Worm (Caenorhabditis elegans) whole organism, L4/young adult: ENCODE measurements around the gene Y53F4B.12.

ENCODE experiments used
- W03F9.2 ChIP-seq: fragments of 150-350 bp; optimal IDR thresholded peaks from 2 replicates; lab custom pipeline; 2014; ENCODE audit warnings: missing biosample characterization, missing genetic modification characterization
- dao-5 ChIP-seq: sonication (generic microtip); optimal IDR thresholded peaks from 2 replicates; lab custom pipeline; 2016; ENCODE audit warnings: missing genotype, missing genetic modification characterization, moderate library complexity, missing compliant biosample characterization
- him-1 ChIP-seq: sonication (generic microtip); optimal IDR thresholded peaks from 2 replicates; lab custom pipeline; 2016; ENCODE audit warnings: missing genotype, missing genetic modification reagents, missing genetic modification characterization, missing compliant biosample characterization

Y53F4B.12 gene

ce11 chrII:15025100-15025499, 6.1 kb downstream of the Y53F4B.12 start:
- TF ChIP-seq him-1 (no peak), dao-5 (tag; lab: Kevin White, UChicago) (no peak), W03F9.2 (no peak)

ce11 chrII:15025599-15026164, 6.7 kb downstream of the Y53F4B.12 start, which contains the start of gene cmtr-1:
Gene cmtr-1, plus strand, starts transcription at chrII:15026114.
- TF ChIP-seq W03F9.2 (peak; percentile 96), him-1 (peak; percentile 96), dao-5 (tag; lab: Kevin White, UChicago) (peak; percentile 76)

ce11 chrII:15026389-15026788, 7.4 kb downstream of the Y53F4B.12 start:
- TF ChIP-seq W03F9.2 (no peak), dao-5 (tag; lab: Kevin White, UChicago) (no peak), him-1 (no peak)

- TF ChIP-seq dao-5 (tag; lab: Kevin White, UChicago) (no peak), W03F9.2 (no peak), him-1 (no peak)
Observed at ce11 chrII:15037782-15038181, 18.8 kb downstream of the Y53F4B.12 start, which contains the start of gene Y53F4B.14. Gene Y53F4B.14, plus strand, starts transcription at chrII:15037991.

ce11 chrII:15039104-15039503, 20.1 kb downstream of the Y53F4B.12 start, which contains the start of gene trip-4:
Gene trip-4, plus strand, starts transcription at chrII:15039404.
- no peak for TF ChIP-seq dao-5 (tag; lab: Kevin White, UChicago)
- TF ChIP-seq him-1 = no peak
- no peak for TF ChIP-seq W03F9.2

ce11 chrII:15042310-15042709, 23.3 kb downstream of the Y53F4B.12 start:
- no peak for TF ChIP-seq him-1

- no peak for TF ChIP-seq W03F9.2
- no peak for TF ChIP-seq him-1
- TF ChIP-seq dao-5 (tag; lab: Kevin White, UChicago) = no peak
Observed at ce11 chrII:15058282-15058681, 39.3 kb downstream of the Y53F4B.12 start, which contains the start of gene Y53F4B.17. Gene Y53F4B.17, plus strand, starts transcription at chrII:15058656.

- no peak for TF ChIP-seq W03F9.2
- no peak for TF ChIP-seq him-1
- no peak for TF ChIP-seq dao-5 (tag; lab: Kevin White, UChicago)
Observed at ce11 chrII:15071571-15071970, 52.5 kb downstream of the Y53F4B.12 start, which contains the start of gene Y53F4B.18. Gene Y53F4B.18, minus strand, starts transcription at chrII:15071671.

- TF ChIP-seq W03F9.2 (no peak), him-1 (no peak), dao-5 (tag; lab: Kevin White, UChicago) (no peak)
Observed at ce11 chrII:15074760-15075159, 55.7 kb downstream of the Y53F4B.12 start.
